Fruit fly (Drosophila melanogaster) whole organism, embryonic: ENCODE results near the gene CG34436.

Experiments used
- Atf3 ChIP-seq: fragments of 200-800 bp; sonication (Bioruptor generic); optimal IDR thresholded peaks from 3 replicates; lab custom pipeline; 2016; ENCODE audit warnings: missing biosample characterization, missing genetic modification characterization
- Bdp1 ChIP-seq: fragments of 200-800 bp; sonication (Bioruptor generic); optimal IDR thresholded peaks from 3 replicates; lab custom pipeline; 2016; ENCODE audit warnings: missing biosample characterization, missing genetic modification characterization
- CG1024 ChIP-seq: fragments of 200-800 bp; sonication (Bioruptor generic); IDR thresholded peaks from 2 replicates; pipeline ENCODE4 v1.3.6; 2022; ENCODE audit warnings: missing biosample characterization, missing genetic modification characterization
- CG10543 ChIP-seq: fragments of 200-800 bp; sonication (Bioruptor generic); optimal IDR thresholded peaks from 3 replicates; lab custom pipeline; 2017; ENCODE audit warnings: missing biosample characterization, mild to moderate bottlenecking, missing genetic modification characterization, moderate library complexity
- CG10979 ChIP-seq: fragments of 200-800 bp; sonication (Bioruptor generic); optimal IDR thresholded peaks from 2 replicates; lab custom pipeline; 2018; ENCODE audit warnings: missing biosample characterization, mild to moderate bottlenecking, missing genetic modification characterization, moderate library complexity
- CG11093 ChIP-seq: fragments of 200-800 bp; sonication (Bioruptor generic); IDR thresholded peaks from 3 replicates; pipeline ENCODE4 v1.3.6; 2022; ENCODE audit warnings: missing biosample characterization, missing genetic modification characterization
- CG11398 ChIP-seq: fragments of 200-800 bp; sonication (Bioruptor generic); optimal IDR thresholded peaks from 2 replicates; lab custom pipeline; 2016; ENCODE audit warnings: missing biosample characterization, missing genetic modification characterization
- CG12219 ChIP-seq: fragments of 200-800 bp; sonication (Bioruptor generic); optimal IDR thresholded peaks from 3 replicates; lab custom pipeline; 2018; ENCODE audit warnings: missing biosample characterization, mild to moderate bottlenecking, missing genetic modification characterization
- CG14667 ChIP-seq: fragments of 200-800 bp; sonication (Bioruptor generic); IDR thresholded peaks from 2 replicates; pipeline ENCODE4 v1.3.6; 2022; ENCODE audit warnings: missing biosample characterization, missing genetic modification characterization
- CG1529 ChIP-seq: fragments of 200-800 bp; sonication (Bioruptor generic); optimal IDR thresholded peaks from 3 replicates; lab custom pipeline; 2018; ENCODE audit warnings: missing biosample characterization, missing genetic modification characterization
- CG16863 ChIP-seq: fragments of 200-800 bp; sonication (Bioruptor generic); optimal IDR thresholded peaks from 3 replicates; lab custom pipeline; 2016; ENCODE audit warnings: missing biosample characterization, missing genetic modification characterization
- CG1832 ChIP-seq: fragments of 200-800 bp; sonication (Bioruptor generic); optimal IDR thresholded peaks from 2 replicates; lab custom pipeline; 2017; ENCODE audit warnings: missing biosample characterization, mild to moderate bottlenecking, missing genetic modification characterization, inconsistent platforms
- CG2712 ChIP-seq: fragments of 200-800 bp; optimal IDR thresholded peaks from 3 replicates; lab custom pipeline; 2019; ENCODE audit warnings: missing biosample characterization, mild to moderate bottlenecking, missing genetic modification characterization, moderate library complexity
- CG32772 ChIP-seq: fragments of 200-800 bp; sonication (Bioruptor generic); IDR thresholded peaks from 2 replicates; pipeline ENCODE4 v1.3.6; 2022; ENCODE audit warnings: missing biosample characterization, missing genetic modification characterization
- CG4282 ChIP-seq: fragments of 200-800 bp; sonication (Bioruptor generic); optimal IDR thresholded peaks from 2 replicates; lab custom pipeline; 2016; ENCODE audit warnings: missing biosample characterization, missing genetic modification characterization
- CG4617 ChIP-seq: fragments of 200-800 bp; sonication (Bioruptor generic); optimal IDR thresholded peaks from 3 replicates; lab custom pipeline; 2016; ENCODE audit warnings: missing biosample characterization, missing genetic modification characterization, borderline replicate concordance
- CG4730 ChIP-seq: fragments of 200-800 bp; sonication (Bioruptor generic); IDR thresholded peaks from 2 replicates; pipeline ENCODE4 v1.3.6; 2022; ENCODE audit warnings: missing biosample characterization, missing genetic modification characterization
- CG6854 ChIP-seq: fragments of 200-800 bp; sonication (Bioruptor generic); optimal IDR thresholded peaks from 3 replicates; lab custom pipeline; 2017; ENCODE audit warnings: missing biosample characterization, mild to moderate bottlenecking, missing genetic modification characterization
- CG7963 ChIP-seq: fragments of 200-800 bp; sonication (Bioruptor generic); IDR thresholded peaks from 3 replicates; pipeline ENCODE4 v1.3.6; 2022; ENCODE audit warnings: missing biosample characterization, missing genetic modification characterization; ENCODE audit not compliant: partially characterized antibody
- Dbx ChIP-seq: fragments of 200-800 bp; sonication (Bioruptor generic); IDR thresholded peaks from 3 replicates; pipeline ENCODE4 v1.3.6; 2022; ENCODE audit warnings: missing biosample characterization, missing genetic modification characterization
- Elba2 ChIP-seq: fragments of 200-800 bp; sonication (Bioruptor generic); optimal IDR thresholded peaks from 3 replicates; lab custom pipeline; 2016; ENCODE audit warnings: missing biosample characterization, missing genetic modification characterization
- Ets65A ChIP-seq: fragments of 200-800 bp; sonication (Bioruptor generic); peaks from one replicate; lab custom pipeline; 2016; ENCODE audit warnings: missing biosample characterization, missing genetic modification characterization
- Ets97D ChIP-seq: fragments of 200-800 bp; sonication (Bioruptor generic); optimal IDR thresholded peaks from 3 replicates; lab custom pipeline; 2016; ENCODE audit warnings: missing biosample characterization, missing genetic modification characterization
- HLH54F ChIP-seq: fragments of 200-800 bp; sonication (Bioruptor generic); optimal IDR thresholded peaks from 3 replicates; lab custom pipeline; 2016; ENCODE audit warnings: missing biosample characterization, missing genetic modification characterization
- Hr3 ChIP-seq: fragments of 200-800 bp; sonication (Bioruptor generic); optimal IDR thresholded peaks from 3 replicates; lab custom pipeline; 2016; ENCODE audit warnings: missing biosample characterization, missing genetic modification characterization
- Hr78 ChIP-seq, 2 experiments: fragments of 200-800 bp in 1 of 2; fragments of >200 bp in 1 of 2; sonication (Bioruptor generic) in 1 of 2; optimal IDR thresholded peaks; 2 replicates each; lab custom pipeline; 2017 to 2019; ENCODE audit warnings: missing biosample characterization in 2 of 2, missing genetic modification characterization in 2 of 2, mild to moderate bottlenecking in 1 of 2, moderate library complexity in 1 of 2
- Hsf ChIP-seq: fragments of 200-800 bp; sonication (Bioruptor generic); optimal IDR thresholded peaks from 3 replicates; lab custom pipeline; 2016; ENCODE audit warnings: missing biosample characterization, missing genetic modification characterization
- Lhr ChIP-seq: fragments of 200-800 bp; sonication (Bioruptor generic); optimal IDR thresholded peaks from 3 replicates; lab custom pipeline; 2017; ENCODE audit warnings: mild to moderate bottlenecking, missing biosample characterization, missing genetic modification reagents, missing genetic modification characterization
- MTF-1 ChIP-seq: fragments of 200-800 bp; sonication (Bioruptor generic); optimal IDR thresholded peaks from 2 replicates; lab custom pipeline; 2018; ENCODE audit warnings: missing biosample characterization, mild to moderate bottlenecking, missing genetic modification characterization, borderline replicate concordance
- Poxn ChIP-seq: fragments of 200-800 bp; sonication (Bioruptor generic); IDR thresholded peaks from 2 replicates; pipeline ENCODE4 v1.3.6; 2022; ENCODE audit warnings: missing biosample characterization, missing genetic modification characterization
- Rx ChIP-seq: fragments of 200-800 bp; sonication (Bioruptor generic); IDR thresholded peaks from 2 replicates; pipeline ENCODE4 v1.3.6; 2022; ENCODE audit warnings: missing biosample characterization, missing genetic modification characterization
- Sox100B ChIP-seq: fragments of 200-800 bp; sonication (Bioruptor generic); optimal IDR thresholded peaks from 3 replicates; lab custom pipeline; 2018; ENCODE audit warnings: missing biosample characterization, mild to moderate bottlenecking, missing genetic modification characterization
- YL-1 ChIP-seq: fragments of 200-800 bp; sonication (Bioruptor generic); optimal IDR thresholded peaks from 3 replicates; lab custom pipeline; 2017; ENCODE audit warnings: missing biosample characterization, mild to moderate bottlenecking, missing genetic modification characterization
- ash1 ChIP-seq: fragments of 200-800 bp; sonication (Bioruptor generic); optimal IDR thresholded peaks from 2 replicates; lab custom pipeline; 2018; ENCODE audit warnings: missing biosample characterization, mild to moderate bottlenecking, missing genetic modification characterization
- ci ChIP-seq: fragments of 200-800 bp; sonication (Bioruptor generic); IDR thresholded peaks from 3 replicates; pipeline ENCODE4 v1.3.6; 2022; ENCODE audit warnings: missing biosample characterization, missing genetic modification characterization
- dimm ChIP-seq: fragments of 200-800 bp; sonication (Bioruptor generic); IDR thresholded peaks from 2 replicates; pipeline ENCODE4 v1.3.6; 2022; ENCODE audit warnings: missing biosample characterization, missing genetic modification characterization
- esg ChIP-seq: fragments of 200-800 bp; sonication (Bioruptor generic); conservative IDR thresholded peaks from 2 replicates; pipeline ENCODE4 v1.3.6; 2022; ENCODE audit warnings: missing biosample characterization, missing genetic modification characterization
- eyg ChIP-seq: fragments of 200-800 bp; sonication (Bioruptor generic); optimal IDR thresholded peaks from 3 replicates; lab custom pipeline; 2016; ENCODE audit warnings: missing biosample characterization, missing genetic modification characterization
- fd3F ChIP-seq: fragments of 200-800 bp; sonication (Bioruptor generic); optimal IDR thresholded peaks from 2 replicates; lab custom pipeline; 2018; ENCODE audit warnings: missing biosample characterization, mild to moderate bottlenecking, missing genetic modification characterization, moderate library complexity
- gcm ChIP-seq: fragments of 200-800 bp; sonication (Bioruptor generic); optimal IDR thresholded peaks from 2 replicates; lab custom pipeline; 2019; ENCODE audit warnings: missing biosample characterization, mild to moderate bottlenecking, missing genetic modification characterization, moderate library complexity
- kni ChIP-seq: fragments of 200-800 bp; sonication (Bioruptor generic); optimal IDR thresholded peaks from 3 replicates; lab custom pipeline; 2017; ENCODE audit warnings: mild to moderate bottlenecking, missing biosample characterization, missing genetic modification reagents, missing genetic modification characterization
- mam ChIP-seq: fragments of 200-800 bp; sonication (Bioruptor generic); optimal IDR thresholded peaks from 3 replicates; lab custom pipeline; 2016; ENCODE audit warnings: missing biosample characterization, missing genetic modification characterization
- nmo ChIP-seq: fragments of 200-800 bp; sonication (Bioruptor generic); optimal IDR thresholded peaks from 2 replicates; lab custom pipeline; 2018; ENCODE audit warnings: missing biosample characterization, mild to moderate bottlenecking, missing genetic modification characterization, moderate library complexity
- pfk ChIP-seq: fragments of 200-800 bp; sonication (Bioruptor generic); optimal IDR thresholded peaks from 2 replicates; lab custom pipeline; 2018; ENCODE audit warnings: missing biosample characterization, mild to moderate bottlenecking, missing genetic modification characterization, moderate library complexity
- row ChIP-seq: fragments of 200-800 bp; sonication (Bioruptor generic); IDR thresholded peaks from 3 replicates; pipeline ENCODE4 v1.3.6; 2022; ENCODE audit warnings: missing biosample characterization, missing genetic modification characterization
- sc ChIP-seq, 3 experiments: fragments of >200 bp in 2 of 3; fragments of 200-800 bp in 1 of 3; sonication (Bioruptor generic) in 1 of 3; optimal IDR thresholded peaks; 2 replicates in 2 of 3; 3 replicates in 1 of 3; lab custom pipeline; 2017; ENCODE audit warnings: mild to moderate bottlenecking in 1 of 3, missing biosample characterization in 1 of 3, missing genetic modification characterization in 1 of 3, missing genetic modification reagents in 1 of 3
- sna ChIP-seq: fragments of 200-800 bp; sonication (Bioruptor generic); IDR thresholded peaks from 2 replicates; pipeline ENCODE4 v1.3.6; 2022; ENCODE audit warnings: missing biosample characterization, missing genetic modification characterization; ENCODE audit not compliant: partially characterized antibody
- usp ChIP-seq: fragments of >200 bp; optimal IDR thresholded peaks from 2 replicates; lab custom pipeline; 2017; ENCODE audit warnings: missing biosample characterization, missing genetic modification characterization
- vnd ChIP-seq: fragments of 200-800 bp; sonication (Bioruptor generic); IDR thresholded peaks from 3 replicates; pipeline ENCODE4 v1.3.6; 2022; ENCODE audit warnings: missing biosample characterization, missing genetic modification characterization; ENCODE audit not compliant: partially characterized antibody

CG34436 gene

DNA sequence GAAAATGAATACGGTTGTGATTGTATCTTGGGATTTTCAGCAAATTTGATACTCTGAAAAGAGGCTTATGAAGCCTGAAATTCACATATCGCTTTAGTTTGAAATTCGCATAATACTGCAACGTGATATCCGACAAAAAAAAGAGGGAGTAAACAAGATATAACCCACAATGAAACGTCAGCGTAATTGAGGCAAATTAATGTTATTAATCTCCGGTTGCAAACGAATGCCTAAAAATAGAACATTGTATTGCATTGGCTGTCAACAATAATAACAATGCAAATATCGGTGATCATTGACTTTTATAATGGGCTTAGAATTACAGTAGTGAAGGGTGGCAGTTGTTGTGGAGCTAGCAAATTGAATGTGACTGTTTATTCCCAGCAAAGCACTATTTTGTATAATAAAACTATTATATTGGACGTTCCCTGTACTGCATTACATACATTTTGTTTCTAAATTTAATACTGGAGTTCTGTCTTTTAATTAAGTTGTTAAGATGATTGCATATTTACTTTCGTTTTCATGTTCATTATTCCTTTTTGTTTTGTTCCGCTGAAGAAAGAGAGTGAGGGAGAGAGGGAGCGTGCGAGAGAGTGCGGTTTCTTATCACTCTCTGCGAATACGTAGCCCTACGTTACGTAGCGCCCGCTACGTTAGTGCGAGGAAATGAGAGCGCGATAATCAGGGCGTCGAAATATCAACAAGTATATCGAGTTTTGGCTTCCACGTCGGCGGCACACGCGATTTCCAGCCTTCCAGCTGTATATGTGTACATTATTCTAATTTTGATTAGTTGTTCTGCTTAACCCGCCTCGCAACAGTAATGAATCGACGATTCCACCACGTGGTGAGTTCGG, 48.1 kb downstream of the CG34436 start (continued):
- TF ChIP-seq dimm (GFP tag; lab: Robert Waterston, UW) = no peak
- TF ChIP-seq CG1529 (GFP tag; lab: Kevin White, UChicago) = no peak
- TF ChIP-seq CG10543 (GFP tag; lab: Kevin White, UChicago) = peak; percentile 75
- no peak for TF ChIP-seq CG1024
- TF ChIP-seq CG11398 (GFP tag; lab: Kevin White, UChicago) = no peak
- no peak for TF ChIP-seq CG2712 (tag; lab: Kevin White, UChicago)
- TF ChIP-seq Rx (GFP tag; lab: Robert Waterston, UW) = no peak
- no peak for TF ChIP-seq nmo (GFP tag; lab: Kevin White, UChicago)
- no peak for TF ChIP-seq CG32772
- no peak for TF ChIP-seq esg (GFP tag; lab: Robert Waterston, UW)
- TF ChIP-seq gcm = no peak
- TF ChIP-seq mam (GFP tag; lab: Kevin White, UChicago) = no peak
- no peak for TF ChIP-seq Hr78 (GFP tag; optimal IDR thresholded peaks at IDR 0.05; lab: Kevin White, UChicago)
- peak; percentile 18 for TF ChIP-seq YL-1
- no peak for TF ChIP-seq Ets97D (GFP tag; lab: Kevin White, UChicago)
- TF ChIP-seq CG12219 (GFP tag; lab: Kevin White, UChicago) = peak; percentile 5
- TF ChIP-seq CG4730 = no peak
- TF ChIP-seq CG14667 (GFP tag; lab: Robert Waterston, UW) = no peak
- no peak for TF ChIP-seq HLH54F (GFP tag; lab: Kevin White, UChicago)
- TF ChIP-seq Poxn (GFP tag; lab: Robert Waterston, UW) = no peak
- TF ChIP-seq Lhr (GFP tag; lab: Kevin White, UChicago) = no peak
- TF ChIP-seq sna (GFP tag; lab: Robert Waterston, UW) = peak; percentile 60; the same call in 1 of the 2 replicates
- peak; percentile 33; the same call in 1 of the 3 replicates for TF ChIP-seq Dbx (GFP tag; lab: Robert Waterston, UW)
- peak; percentile 30 for TF ChIP-seq Ets65A (GFP tag; lab: Kevin White, UChicago)
- no peak for TF ChIP-seq vnd (GFP tag; lab: Robert Waterston, UW)
- peak; percentile 62 for TF ChIP-seq CG1832
- no peak for TF ChIP-seq CG4282 (GFP tag; lab: Kevin White, UChicago)
- no peak for TF ChIP-seq CG4617 (GFP tag; lab: Kevin White, UChicago)
- TF ChIP-seq Sox100B (GFP tag; lab: Kevin White, UChicago) = no peak
- no peak for TF ChIP-seq CG7963
- TF ChIP-seq pfk (GFP tag; lab: Kevin White, UChicago) = peak; percentile 48
- TF ChIP-seq MTF-1 = no peak
- no peak for TF ChIP-seq CG11093
- TF ChIP-seq Atf3 (GFP tag; lab: Kevin White, UChicago) = no peak
- no peak for TF ChIP-seq CG6854 (GFP tag; lab: Kevin White, UChicago)
- no peak for TF ChIP-seq Hsf
- TF ChIP-seq CG16863 = no peak
- TF ChIP-seq usp (GFP tag; lab: Kevin White, UChicago) = no peak
- peak; percentile 34 for TF ChIP-seq ash1
- no peak for TF ChIP-seq sc (optimal IDR thresholded peaks at IDR 0.05; lab: Kevin White, UChicago)
- no peak for TF ChIP-seq sc (GFP tag; optimal IDR thresholded peaks at IDR 0.05; lab: Kevin White, UChicago)
- no peak for TF ChIP-seq Bdp1 (GFP tag; lab: Kevin White, UChicago)
- TF ChIP-seq Elba2 (GFP tag; lab: Kevin White, UChicago) = no peak
- no peak for TF ChIP-seq fd3F
- no peak for TF ChIP-seq eyg
- 0 out of 3 replicates have a peak, but pooled peaks have one; percentile 23 for TF ChIP-seq row (GFP tag; lab: Robert Waterston, UW)
- TF ChIP-seq ci = peak; percentile 16; the same call in 1 of the 3 replicates
- TF ChIP-seq Hr3 (GFP tag; lab: Kevin White, UChicago) = no peak
- TF ChIP-seq kni = peak; percentile 70
- no peak for TF ChIP-seq CG10979 (tag; lab: Kevin White, UChicago)
